Fruit fly (Drosophila melanogaster) whole organism, embryonic: Measurements from ENCODE around the gene Cdk5alpha.

ENCODE experiments used
- Bgb ChIP-seq: fragments of 200-800 bp; sonication (Bioruptor generic); IDR thresholded peaks from 2 replicates; pipeline ENCODE4 v1.3.6; 2022; ENCODE audit warnings: missing biosample characterization, missing genetic modification characterization; ENCODE audit not compliant: partially characterized antibody
- C15 ChIP-seq: fragments of 200-800 bp; sonication (Bioruptor generic); IDR thresholded peaks from 3 replicates; pipeline ENCODE4 v1.3.6; 2022; ENCODE audit warnings: missing biosample characterization, missing genetic modification characterization
- CG11085 ChIP-seq: fragments of 200-800 bp; sonication (Bioruptor generic); IDR thresholded peaks from 2 replicates; pipeline ENCODE4 v1.3.6; 2022; ENCODE audit warnings: missing biosample characterization, missing genetic modification characterization
- CG11398 ChIP-seq: fragments of 200-800 bp; sonication (Bioruptor generic); optimal IDR thresholded peaks from 2 replicates; lab custom pipeline; 2016; ENCODE audit warnings: missing biosample characterization, missing genetic modification characterization
- CG12659 ChIP-seq: fragments of 200-800 bp; sonication (Bioruptor generic); optimal IDR thresholded peaks from 3 replicates; lab custom pipeline; 2017; ENCODE audit warnings: mild to moderate bottlenecking, missing biosample characterization, missing genetic modification reagents, missing genetic modification characterization
- CG17361 ChIP-seq: fragments of 200-800 bp; sonication (Bioruptor generic); IDR thresholded peaks from 3 replicates; pipeline ENCODE4 v1.3.6; 2022; ENCODE audit warnings: missing biosample characterization, missing genetic modification characterization
- CG18262 ChIP-seq: fragments of 200-800 bp; optimal IDR thresholded peaks from 3 replicates; lab custom pipeline; 2019; ENCODE audit warnings: missing biosample characterization, mild to moderate bottlenecking, missing genetic modification characterization, moderate library complexity
- CG2889 ChIP-seq: fragments of 200-800 bp; sonication (Bioruptor generic); IDR thresholded peaks from 3 replicates; pipeline ENCODE4 v1.3.6; 2022; ENCODE audit warnings: missing biosample characterization, missing genetic modification characterization
- CG30403 ChIP-seq: fragments of 200-800 bp; sonication (Bioruptor generic); optimal IDR thresholded peaks from 3 replicates; lab custom pipeline; 2016; ENCODE audit warnings: missing biosample characterization, missing genetic modification characterization
- CG30431 ChIP-seq: fragments of 200-800 bp; sonication (Bioruptor generic); optimal IDR thresholded peaks from 2 replicates; lab custom pipeline; 2017; ENCODE audit warnings: missing biosample characterization, missing genetic modification characterization
- CG31441 ChIP-seq: fragments of 200-800 bp; sonication (Bioruptor generic); IDR thresholded peaks from 2 replicates; pipeline ENCODE4 v1.3.6; 2022; ENCODE audit warnings: missing biosample characterization, missing genetic modification characterization
- CG33557 ChIP-seq: fragments of 200-800 bp; sonication (Bioruptor generic); optimal IDR thresholded peaks from 2 replicates; lab custom pipeline; 2019; ENCODE audit warnings: missing biosample characterization, mild to moderate bottlenecking, missing genetic modification characterization, moderate library complexity
- CG3726 ChIP-seq: fragments of 200-800 bp; sonication (Bioruptor generic); IDR thresholded peaks from 3 replicates; pipeline ENCODE4, ENCODE4 v1.3.6; 2022; ENCODE audit warnings: missing biosample characterization, missing genetic modification characterization
- CG6272 ChIP-seq: fragments of 200-800 bp; sonication (Bioruptor generic); IDR thresholded peaks from 2 replicates; pipeline ENCODE4 v1.3.6; 2022; ENCODE audit warnings: missing biosample characterization, missing genetic modification characterization
- CG7271 ChIP-seq: fragments of 200-800 bp; sonication (Bioruptor generic); optimal IDR thresholded peaks from 2 replicates; lab custom pipeline; 2018; ENCODE audit warnings: missing biosample characterization, mild to moderate bottlenecking, missing genetic modification characterization, moderate library complexity
- CG8765 ChIP-seq: fragments of 200-800 bp; sonication (Bioruptor generic); IDR thresholded peaks from 2 replicates; pipeline ENCODE4 v1.3.6; 2022; ENCODE audit warnings: missing biosample characterization, missing genetic modification characterization
- Chrac-16 ChIP-seq: fragments of 200-800 bp; sonication (Bioruptor generic); optimal IDR thresholded peaks from 3 replicates; lab custom pipeline; 2016; ENCODE audit warnings: missing biosample characterization, missing genetic modification characterization
- Dad ChIP-seq: fragments of 200-800 bp; sonication (Bioruptor generic); optimal IDR thresholded peaks from 3 replicates; lab custom pipeline; 2016; ENCODE audit warnings: missing biosample characterization, missing genetic modification characterization
- Dbx ChIP-seq: fragments of 200-800 bp; sonication (Bioruptor generic); IDR thresholded peaks from 3 replicates; pipeline ENCODE4 v1.3.6; 2022; ENCODE audit warnings: missing biosample characterization, missing genetic modification characterization
- Dfd ChIP-seq, 2 experiments: fragments of >200 bp; optimal IDR thresholded peaks; 2 replicates each; lab custom pipeline; 2017; ENCODE audit warnings: missing biosample characterization in 2 of 2, missing genetic modification characterization in 2 of 2
- Ets65A ChIP-seq: fragments of 200-800 bp; sonication (Bioruptor generic); peaks from one replicate; lab custom pipeline; 2016; ENCODE audit warnings: missing biosample characterization, missing genetic modification characterization
- Fer3 ChIP-seq: fragments of 200-800 bp; sonication (Bioruptor generic); optimal IDR thresholded peaks from 2 replicates; lab custom pipeline; 2018; ENCODE audit warnings: missing biosample characterization, mild to moderate bottlenecking, missing genetic modification characterization, moderate library complexity
- Gug ChIP-seq: fragments of 200-800 bp; sonication (Bioruptor generic); IDR thresholded peaks from 4 replicates; pipeline ENCODE4 v1.3.6; 2022; ENCODE audit warnings: missing biosample characterization, missing genetic modification characterization
- Hr39 ChIP-seq: fragments of >200 bp; optimal IDR thresholded peaks from 2 replicates; lab custom pipeline; 2017
- Max ChIP-seq: fragments of 200-800 bp; sonication (Bioruptor generic); optimal IDR thresholded peaks from 2 replicates; lab custom pipeline; 2016; ENCODE audit warnings: missing biosample characterization, mild to moderate bottlenecking, missing genetic modification characterization
- Med ChIP-seq: fragments of 200-800 bp; sonication (Bioruptor generic); peaks from one replicate; lab custom pipeline; 2016; ENCODE audit warnings: missing biosample characterization, missing genetic modification characterization, mild to moderate bottlenecking, inconsistent platforms, moderate library complexity
- Nf-YB ChIP-seq: fragments of 200-800 bp; sonication (Bioruptor generic); optimal IDR thresholded peaks from 3 replicates; lab custom pipeline; 2019; ENCODE audit warnings: missing biosample characterization, mild to moderate bottlenecking, missing genetic modification characterization, moderate library complexity
- Optix ChIP-seq: fragments of 200-800 bp; sonication (Bioruptor generic); IDR thresholded peaks from 3 replicates; pipeline ENCODE4 v1.3.6; 2022; ENCODE audit warnings: missing biosample characterization, missing genetic modification characterization
- Ptx1 ChIP-seq: fragments of 200-800 bp; sonication (Bioruptor generic); IDR thresholded peaks from 2 replicates; pipeline ENCODE4 v1.3.6; 2022; ENCODE audit warnings: missing biosample characterization, missing genetic modification characterization
- Trl ChIP-seq, 3 experiments: fragments of >200 bp in 2 of 3; fragments of 200-800 bp in 1 of 3; sonication (Bioruptor generic) in 1 of 3; optimal IDR thresholded peaks; 2 replicates in 1 of 3; 3 replicates in 2 of 3; lab custom pipeline; 2016 to 2017; ENCODE audit warnings: missing biosample characterization in 1 of 3, missing genetic modification characterization in 1 of 3
- Xbp1 ChIP-seq: fragments of 200-800 bp; sonication (Bioruptor generic); optimal IDR thresholded peaks from 3 replicates; lab custom pipeline; 2016; ENCODE audit warnings: missing biosample characterization, mild to moderate bottlenecking, missing genetic modification characterization
- Xrp1 ChIP-seq: fragments of 200-800 bp; sonication (Bioruptor generic); IDR thresholded peaks from 2 replicates; pipeline ENCODE4 v1.3.6; 2022; ENCODE audit warnings: missing biosample characterization, missing genetic modification characterization
- al ChIP-seq: fragments of 200-800 bp; sonication (Bioruptor generic); IDR thresholded peaks from 2 replicates; pipeline ENCODE4 v1.3.6; 2022; ENCODE audit warnings: missing biosample characterization, missing genetic modification characterization
- ara ChIP-seq: fragments of 200-800 bp; sonication (Bioruptor generic); IDR thresholded peaks from 2 replicates; pipeline ENCODE4 v1.3.6; 2022; ENCODE audit warnings: missing biosample characterization, missing genetic modification characterization
- bcd ChIP-seq: fragments of 200-800 bp; sonication (Bioruptor generic); optimal IDR thresholded peaks from 2 replicates; lab custom pipeline; 2017; ENCODE audit warnings: missing biosample characterization, mild to moderate bottlenecking, missing genetic modification characterization
- chif ChIP-seq, 2 experiments: fragments of 200-800 bp; sonication (Bioruptor generic); optimal IDR thresholded peaks; 3 replicates each; lab custom pipeline; 2016; ENCODE audit warnings: missing biosample characterization in 2 of 2, missing genetic modification characterization in 2 of 2
- corto ChIP-seq: fragments of 200-800 bp; sonication (Bioruptor generic); optimal IDR thresholded peaks from 2 replicates; lab custom pipeline; 2016; ENCODE audit warnings: missing biosample characterization, mild to moderate bottlenecking, missing genetic modification characterization, moderate library complexity
- crc ChIP-seq: fragments of 200-800 bp; sonication (Bioruptor generic); optimal IDR thresholded peaks from 2 replicates; lab custom pipeline; 2016; ENCODE audit warnings: missing biosample characterization, missing genetic modification characterization
- ftz-f1 ChIP-seq: fragments of 200-800 bp; sonication (Bioruptor generic); optimal IDR thresholded peaks from 2 replicates; lab custom pipeline; 2016; ENCODE audit warnings: missing biosample characterization, missing genetic modification characterization
- lab ChIP-seq: fragments of 200-800 bp; sonication (Bioruptor generic); optimal IDR thresholded peaks from 3 replicates; lab custom pipeline; 2017; ENCODE audit warnings: missing biosample characterization, missing genetic modification characterization, mild to moderate bottlenecking, moderate library complexity, missing genetic modification reagents
- lov ChIP-seq, 2 experiments: fragments of 200-800 bp in 1 of 2; fragments of >200 bp in 1 of 2; sonication (Bioruptor generic) in 1 of 2; IDR thresholded peaks in 1 of 2; optimal IDR thresholded peaks in 1 of 2; 2 replicates in 1 of 2; 3 replicates in 1 of 2; pipeline versions ENCODE4 v1.3.6 to Lab custom; 2017 to 2022; ENCODE audit warnings: missing biosample characterization in 1 of 2, missing genetic modification characterization in 1 of 2
- maf-S ChIP-seq: fragments of 200-800 bp; sonication (Bioruptor generic); optimal IDR thresholded peaks from 2 replicates; lab custom pipeline; 2016; ENCODE audit warnings: missing biosample characterization, missing genetic modification characterization
- nom ChIP-seq: fragments of 200-800 bp; sonication (Bioruptor generic); optimal IDR thresholded peaks from 2 replicates; lab custom pipeline; 2017; ENCODE audit warnings: missing biosample characterization, missing genetic modification characterization, mild to moderate bottlenecking, moderate library complexity, missing genetic modification reagents
- phol ChIP-seq: fragments of 200-800 bp; sonication (Bioruptor generic); optimal IDR thresholded peaks from 3 replicates; lab custom pipeline; 2018; ENCODE audit warnings: missing biosample characterization, mild to moderate bottlenecking, missing genetic modification characterization, moderate library complexity
- row ChIP-seq: fragments of 200-800 bp; sonication (Bioruptor generic); IDR thresholded peaks from 3 replicates; pipeline ENCODE4 v1.3.6; 2022; ENCODE audit warnings: missing biosample characterization, missing genetic modification characterization
- sens ChIP-seq: fragments of 200-800 bp; sonication (Bioruptor generic); peaks from one replicate; lab custom pipeline; 2016; ENCODE audit warnings: missing biosample characterization, missing genetic modification characterization
- seq ChIP-seq: fragments of 200-800 bp; sonication (Bioruptor generic); IDR thresholded peaks from 2 replicates; pipeline ENCODE4 v1.3.6; 2022; ENCODE audit warnings: missing biosample characterization, missing genetic modification characterization
- sob ChIP-seq: fragments of 200-800 bp; sonication (Bioruptor generic); IDR thresholded peaks from 2 replicates; pipeline ENCODE4 v1.3.6; 2022; ENCODE audit warnings: missing biosample characterization, missing genetic modification characterization
- tin ChIP-seq: fragments of 200-800 bp; sonication (Bioruptor generic); optimal IDR thresholded peaks from 3 replicates; lab custom pipeline; 2016; ENCODE audit warnings: missing biosample characterization, missing genetic modification characterization
- tna ChIP-seq: fragments of 200-800 bp; sonication (Bioruptor generic); IDR thresholded peaks from 2 replicates; pipeline ENCODE4 v1.3.6; 2022; ENCODE audit warnings: missing biosample characterization, missing genetic modification characterization; ENCODE audit not compliant: partially characterized antibody
- wek ChIP-seq: fragments of 200-800 bp; sonication (Bioruptor generic); optimal IDR thresholded peaks from 3 replicates; lab custom pipeline; 2018; ENCODE audit warnings: missing biosample characterization, mild to moderate bottlenecking, missing genetic modification characterization, moderate library complexity

Gene Cdk5alpha

dm6 chr2L:10339212-10339721, 28.5 kb upstream of the Cdk5alpha start, which contains the start of gene SamDC (continued):
- TF ChIP-seq Dfd (GFP tag; optimal IDR thresholded peaks at IDR 0.05; lab: Kevin White, UChicago) (peak in 1 of 2 experiments; percentile 77), ara (peak; percentile 58; the same call in 1 of the 2 replicates), Med (GFP tag; lab: Kevin White, UChicago) (peak; percentile 91), CG31441 (GFP tag; lab: Robert Waterston, UW) (peak; percentile 49; the same call in 1 of the 2 replicates), sens (GFP tag; lab: Kevin White, UChicago) (peak; percentile 84), phol (tag; lab: Kevin White, UChicago) (peak; percentile 42), CG3726 (GFP tag; lab: Robert Waterston, UW) (no peak), row (GFP tag; lab: Robert Waterston, UW) (peak; percentile 90), Gug (GFP tag; lab: Robert Waterston, UW) (no peak), ftz-f1 (no peak), wek (GFP tag; lab: Kevin White, UChicago) (peak; percentile 13), Xbp1 (GFP tag; lab: Kevin White, UChicago) (peak; percentile 51), CG11398 (GFP tag; lab: Kevin White, UChicago) (no peak), C15 (GFP tag; lab: Robert Waterston, UW) (no peak), CG18262 (tag; lab: Kevin White, UChicago) (no peak), CG17361 (GFP tag; lab: Robert Waterston, UW) (peak; percentile 4), CG12659 (peak; percentile 74), lab (GFP tag; lab: Kevin White, UChicago) (no peak), CG30403 (GFP tag; lab: Kevin White, UChicago) (peak; percentile 55), Max (GFP tag; lab: Kevin White, UChicago) (peak; percentile 4), Dbx (GFP tag; lab: Robert Waterston, UW) (peak; percentile 73; the same call in 2 of the 3 replicates), bcd (GFP tag; lab: Kevin White, UChicago) (no peak), corto (GFP tag; lab: Kevin White, UChicago) (peak; percentile 19), CG6272 (no peak), CG33557 (GFP tag; lab: Kevin White, UChicago) (no peak), seq (GFP tag; lab: Robert Waterston, UW) (no peak), Trl (optimal IDR thresholded peaks at IDR 0.05; lab: Kevin White, UChicago) (no peak), Trl (GFP tag; optimal IDR thresholded peaks at IDR 0.05; lab: Kevin White, UChicago) (peak; percentile 58), sob (GFP tag; lab: Robert Waterston, UW) (peak; percentile 65; the same call in 1 of the 2 replicates), al (GFP tag; lab: Robert Waterston, UW) (0 out of 2 replicates have a peak, but pooled peaks have one; percentile 21), CG11085 (GFP tag; lab: Robert Waterston, UW) (no peak), Ets65A (GFP tag; lab: Kevin White, UChicago) (peak; percentile 14), CG2889 (GFP tag; lab: Robert Waterston, UW) (no peak), Xrp1 (GFP tag; lab: Robert Waterston, UW) (peak; percentile 32; the same call in 1 of the 2 replicates), Dad (GFP tag; lab: Kevin White, UChicago) (peak; percentile 5), tin (peak; percentile 13), Nf-YB (GFP tag; lab: Kevin White, UChicago) (peak; percentile 4), Fer3 (tag; lab: Kevin White, UChicago) (peak; percentile 34), CG30431 (GFP tag; lab: Kevin White, UChicago) (no peak), Ptx1 (peak; percentile 44), Hr39 (lab: Kevin White, UChicago) (no peak), chif (GFP tag; optimal IDR thresholded peaks at IDR 0.05; lab: Kevin White, UChicago) (peak in 1 of 2 experiments; percentile 24), lov (optimal IDR thresholded peaks at IDR 0.05; lab: Kevin White, UChicago) (no peak), lov (GFP tag; IDR thresholded peaks at IDR 0.05; lab: Robert Waterston, UW) (no peak), CG7271 (tag; lab: Kevin White, UChicago) (no peak), Bgb (GFP tag; lab: Robert Waterston, UW) (peak; percentile 93), tna (peak; percentile 77), Chrac-16 (GFP tag; lab: Kevin White, UChicago) (no peak), maf-S (GFP tag; lab: Kevin White, UChicago) (no peak), nom (GFP tag; lab: Kevin White, UChicago) (no peak), crc (GFP tag; lab: Kevin White, UChicago) (no peak), CG8765 (GFP tag; lab: Robert Waterston, UW) (no peak), Optix (GFP tag; lab: Robert Waterston, UW) (no peak)
